Fruit fly (Drosophila melanogaster): ENCODE data around the gene CG31415.

The CG31415 gene

dm6 chr3R:9777941-9778360 is 34.6 kb downstream of the CG31415 start, which contains the start of gene RpS29:
RpS29 (plus strand) TSS chr3R:9778042.
- TF ChIP-seq Dll (optimal IDR thresholded peaks at IDR 0.05) (no peak), pan (optimal IDR thresholded peaks at IDR 0.05) (no peak), usp (GFP tag; optimal IDR thresholded peaks at IDR 0.05) (no peak), CG8478 (optimal IDR thresholded peaks at IDR 0.05) (no peak), EcR (GFP tag; optimal IDR thresholded peaks at IDR 0.05) (no peak), psq (optimal IDR thresholded peaks at IDR 0.05) (no peak)

- TF ChIP-seq psq (optimal IDR thresholded peaks at IDR 0.05) (no peak), CG8478 (optimal IDR thresholded peaks at IDR 0.05) (no peak), EcR (GFP tag; optimal IDR thresholded peaks at IDR 0.05) (no peak), usp (GFP tag; optimal IDR thresholded peaks at IDR 0.05) (no peak), pan (optimal IDR thresholded peaks at IDR 0.05) (no peak), Dll (optimal IDR thresholded peaks at IDR 0.05) (no peak)
Observed at dm6 chr3R:9779764-9780163, 36.4 kb downstream of the CG31415 start, which contains the start of gene CG12947. CG12947 (plus strand) TSS chr3R:9780064.

DNA sequence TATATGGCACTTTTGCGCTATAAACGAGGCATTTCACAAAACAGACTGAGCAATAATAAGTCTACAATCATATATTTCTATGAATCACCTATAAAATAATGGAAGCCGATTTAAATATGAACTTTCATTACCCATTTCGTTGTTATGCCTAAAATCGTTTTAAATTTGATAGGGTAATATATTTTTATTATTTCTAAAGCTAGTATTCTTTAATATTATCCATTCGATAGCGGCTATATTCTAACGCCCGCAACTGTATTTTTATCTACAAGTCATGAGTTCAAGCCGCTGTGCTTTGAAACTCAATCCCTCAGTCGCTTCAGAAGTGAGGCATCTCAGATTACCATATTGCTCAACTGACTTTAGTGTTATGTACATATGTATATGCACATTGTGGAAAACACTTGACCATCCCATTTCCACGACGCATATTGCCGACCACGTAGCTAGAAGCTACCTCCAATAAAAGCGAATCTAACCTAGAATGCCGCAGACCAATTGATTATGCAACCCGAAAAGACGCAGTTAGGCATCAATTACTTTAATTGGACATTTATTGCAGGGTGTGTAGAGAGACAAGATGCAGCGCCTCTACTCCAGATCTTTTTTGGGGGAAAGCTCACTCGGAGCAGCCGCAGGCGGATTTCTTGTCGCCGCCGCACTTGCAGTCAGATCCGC is 40.1 kb downstream of the CG31415 start:
- no peak for TF ChIP-seq CG8478 (optimal IDR thresholded peaks at IDR 0.05)
- TF ChIP-seq pan (optimal IDR thresholded peaks at IDR 0.05): no peak
- no peak for TF ChIP-seq EcR (GFP tag; optimal IDR thresholded peaks at IDR 0.05)
- no peak for TF ChIP-seq psq (optimal IDR thresholded peaks at IDR 0.05)
- no peak for TF ChIP-seq Dll (optimal IDR thresholded peaks at IDR 0.05)
- no peak for TF ChIP-seq usp (GFP tag; optimal IDR thresholded peaks at IDR 0.05)

dm6 chr3R:9784341-9785062 is 41.2 kb downstream of the CG31415 start, which contains the start of the genes MtnA and CG8500:
MtnA (minus strand) TSS chr3R:9784370.
CG8500 (plus strand) TSS chr3R:9784653.
- TF ChIP-seq CG8478 (optimal IDR thresholded peaks at IDR 0.05) (peak; percentile 11), psq (optimal IDR thresholded peaks at IDR 0.05) (no peak)

DNA sequence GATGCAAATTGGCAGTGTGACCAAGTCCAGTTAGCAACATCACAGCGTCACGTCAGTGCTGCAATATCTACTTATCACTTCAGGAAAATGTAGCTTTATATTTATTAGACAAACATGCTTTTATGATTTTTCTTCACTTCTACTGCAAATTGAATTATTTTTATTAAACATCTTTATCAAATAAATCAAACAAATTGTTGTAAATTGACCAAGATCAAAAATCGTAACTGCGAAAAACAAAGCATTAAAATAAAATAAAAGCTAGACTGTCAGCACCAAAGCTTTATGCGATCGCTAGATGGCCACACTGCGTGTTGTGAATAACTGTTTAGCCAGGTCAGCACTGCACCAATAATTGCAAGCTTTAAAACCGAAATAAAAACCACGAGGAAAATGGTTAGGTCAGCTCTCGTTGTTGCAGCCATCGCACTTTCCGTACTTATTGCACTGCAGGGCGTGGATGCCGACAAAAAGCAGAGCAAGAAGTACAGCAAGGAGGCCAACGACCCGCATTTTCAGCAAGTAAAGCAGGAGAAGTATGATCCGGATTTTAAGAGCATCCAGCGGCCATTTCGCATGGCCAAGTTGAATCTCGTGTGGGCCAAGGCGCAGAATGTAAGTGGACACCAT is 48.0 kb downstream of the CG31415 start, which contains the start of the genes CG12945 and CG8507:
TSS of gene CG12945 (minus strand) at position 45 of the 630 bp plus-strand sequence.
TSS of gene CG8507 (plus strand) at position 307 of the 630 bp plus-strand sequence.
- TF ChIP-seq EcR (GFP tag; optimal IDR thresholded peaks at IDR 0.05): no peak
- TF ChIP-seq CG8478 (optimal IDR thresholded peaks at IDR 0.05): no peak
- TF ChIP-seq Dll (optimal IDR thresholded peaks at IDR 0.05): no peak
- no peak for TF ChIP-seq pan (optimal IDR thresholded peaks at IDR 0.05)
- no peak for TF ChIP-seq usp (GFP tag; optimal IDR thresholded peaks at IDR 0.05)

- no peak for TF ChIP-seq Dll (optimal IDR thresholded peaks at IDR 0.05)
- no peak for TF ChIP-seq usp (GFP tag; optimal IDR thresholded peaks at IDR 0.05)
- TF ChIP-seq CG8478 (optimal IDR thresholded peaks at IDR 0.05): no peak
- no peak for TF ChIP-seq EcR (GFP tag; optimal IDR thresholded peaks at IDR 0.05)
- no peak for TF ChIP-seq psq (optimal IDR thresholded peaks at IDR 0.05)
- TF ChIP-seq pan (optimal IDR thresholded peaks at IDR 0.05): no peak
Observed at dm6 chr3R:9793018-9793417, 49.7 kb downstream of the CG31415 start, which contains the start of gene CG8516. CG8516 (plus strand) TSS chr3R:9793295.
